Worm (Caenorhabditis elegans) whole organism, young adult: ENCODE measurements around the gene col-14.
A peak's percentile ranks its signal among the peaks of the same experiment; 100 is the strongest.

Source experiments
- B0336.3 ChIP-seq: fragments of 200-800 bp; sonication (Bioruptor generic); IDR thresholded peaks from 2 replicates; pipeline ENCODE4 v1.3.6; 2022; ENCODE audit warnings: missing genetic modification characterization, missing compliant biosample characterization
- F23B12.7 ChIP-seq: sonication (generic microtip); optimal IDR thresholded peaks from 2 replicates; lab custom pipeline; 2017; ENCODE audit warnings: missing genetic modification characterization, mild to moderate bottlenecking, missing compliant biosample characterization, antibody characterized with exemption, moderate library complexity; ENCODE audit not compliant: insufficient read depth
- F33H1.4 ChIP-seq: fragments of 200-800 bp; sonication (Bioruptor generic); IDR thresholded peaks from 2 replicates; pipeline ENCODE4 v1.3.6; 2022; ENCODE audit warnings: missing genetic modification reagents, missing genetic modification characterization, missing compliant biosample characterization
- F39B2.1 ChIP-seq: fragments of 200-800 bp; sonication (Bioruptor generic); IDR thresholded peaks from 2 replicates; pipeline ENCODE4 v1.3.6; 2022; ENCODE audit warnings: missing genetic modification reagents, missing genetic modification characterization, missing compliant biosample characterization
- F49E8.2 ChIP-seq: sonication (generic microtip); optimal IDR thresholded peaks from 3 replicates; lab custom pipeline; 2017; ENCODE audit warnings: missing genetic modification characterization, mild to moderate bottlenecking, missing compliant biosample characterization, antibody characterized with exemption, moderate library complexity; ENCODE audit not compliant: insufficient read depth
- F57A8.1 ChIP-seq: fragments of 200-800 bp; sonication (Bioruptor generic); optimal IDR thresholded peaks from 2 replicates; lab custom pipeline; 2018; ENCODE audit warnings: mild to moderate bottlenecking, missing genetic modification characterization, moderate library complexity, missing compliant biosample characterization
- K11D2.4 ChIP-seq: fragments of 200-800 bp; sonication (Bioruptor generic); IDR thresholded peaks from 2 replicates; pipeline ENCODE4 v1.3.6; 2022; ENCODE audit warnings: missing genetic modification reagents, missing genetic modification characterization, missing compliant biosample characterization
- K12H6.12 ChIP-seq: fragments of 200-800 bp; sonication (Bioruptor generic); optimal IDR thresholded peaks from 2 replicates; lab custom pipeline; 2018; ENCODE audit warnings: mild to moderate bottlenecking, missing genetic modification characterization, missing compliant biosample characterization
- Y53F4B.3 ChIP-seq: fragments of 200-800 bp; sonication (Bioruptor generic); IDR thresholded peaks from 2 replicates; pipeline ENCODE4 v1.3.6; 2022; ENCODE audit warnings: missing genetic modification reagents, missing genetic modification characterization, missing compliant biosample characterization
- Y53G8AR.9 ChIP-seq: fragments of 200-800 bp; sonication (Bioruptor generic); conservative IDR thresholded peaks from 2 replicates; pipeline ENCODE4 v1.3.6; 2022; ENCODE audit warnings: missing genetic modification reagents, missing genetic modification characterization, missing compliant biosample characterization
- Y67H2A.10 ChIP-seq: fragments of 200-800 bp; sonication (Bioruptor generic); conservative IDR thresholded peaks from 2 replicates; pipeline ENCODE4 v1.3.6; 2022; ENCODE audit warnings: missing genetic modification reagents, missing genetic modification characterization, missing compliant biosample characterization
- Y95B8A.8 ChIP-seq: fragments of 200-800 bp; sonication (Bioruptor generic); IDR thresholded peaks from 2 replicates; pipeline ENCODE4 v1.3.6; 2022; ENCODE audit warnings: missing genetic modification reagents, missing genetic modification characterization, missing compliant biosample characterization
- aptf-2 ChIP-seq: fragments of 200-800 bp; sonication (Bioruptor generic); conservative IDR thresholded peaks from 2 replicates; pipeline ENCODE4 v1.3.6; 2022; ENCODE audit warnings: missing genetic modification reagents, missing genetic modification characterization, missing compliant biosample characterization
- aptf-3 ChIP-seq: fragments of 200-800 bp; sonication (Bioruptor generic); IDR thresholded peaks from 2 replicates; pipeline ENCODE4 v1.3.6; 2022; ENCODE audit warnings: missing genetic modification characterization, missing compliant biosample characterization
- atf-7 ChIP-seq: sonication (generic microtip); optimal IDR thresholded peaks from 2 replicates; lab custom pipeline; 2017; ENCODE audit warnings: mild to moderate bottlenecking, missing genetic modification characterization, missing compliant biosample characterization
- athp-1 ChIP-seq: sonication (generic microtip); optimal IDR thresholded peaks from 2 replicates; lab custom pipeline; 2017; ENCODE audit warnings: mild to moderate bottlenecking, missing genetic modification characterization, missing compliant biosample characterization
- attf-3 ChIP-seq: fragments of 200-800 bp; sonication (Bioruptor generic); conservative IDR thresholded peaks from 2 replicates; pipeline ENCODE4 v1.3.6; 2022; ENCODE audit warnings: missing genetic modification reagents, missing genetic modification characterization, missing compliant biosample characterization
- attf-6 ChIP-seq: fragments of 200-800 bp; sonication (Bioruptor generic); IDR thresholded peaks from 2 replicates; pipeline ENCODE4 v1.3.6; 2022; ENCODE audit warnings: missing genetic modification reagents, missing genetic modification characterization, missing compliant biosample characterization
- ceh-100 ChIP-seq: fragments of 200-800 bp; sonication (Bioruptor generic); IDR thresholded peaks from 2 replicates; pipeline ENCODE4 v1.3.6; 2022; ENCODE audit warnings: missing genetic modification reagents, missing genetic modification characterization, missing compliant biosample characterization
- ceh-58 ChIP-seq: fragments of 200-800 bp; sonication (Bioruptor generic); IDR thresholded peaks from 2 replicates; pipeline ENCODE4 v1.3.6; 2022; ENCODE audit warnings: missing genetic modification characterization, missing compliant biosample characterization
- ceh-91 ChIP-seq: fragments of 200-800 bp; sonication (Bioruptor generic); IDR thresholded peaks from 2 replicates; pipeline ENCODE4 v1.3.6; 2022; ENCODE audit warnings: missing genetic modification reagents, missing genetic modification characterization, missing compliant biosample characterization
- dox-1 ChIP-seq: fragments of 200-800 bp; sonication (Bioruptor generic); IDR thresholded peaks from 2 replicates; pipeline ENCODE4 v1.3.6; 2022; ENCODE audit warnings: missing genetic modification reagents, missing genetic modification characterization, missing compliant biosample characterization
- dpl-1 ChIP-seq: fragments of 150-350 bp; optimal IDR thresholded peaks from 2 replicates; lab custom pipeline; 2014; ENCODE audit warnings: missing biosample characterization, missing genetic modification reagents, missing genetic modification characterization
- egl-18 ChIP-seq: fragments of 200-800 bp; sonication (Bioruptor generic); IDR thresholded peaks from 2 replicates; pipeline ENCODE4 v1.3.6; 2022; ENCODE audit warnings: missing genetic modification reagents, missing genetic modification characterization, missing compliant biosample characterization
- egrh-3 ChIP-seq: fragments of 200-800 bp; sonication (Bioruptor generic); IDR thresholded peaks from 2 replicates; pipeline ENCODE4 v1.3.6; 2022; ENCODE audit warnings: missing genetic modification reagents, missing genetic modification characterization, missing compliant biosample characterization
- ekl-4 ChIP-seq: fragments of 200-800 bp; sonication (Bioruptor generic); IDR thresholded peaks from 2 replicates; pipeline ENCODE4 v1.3.6; 2022; ENCODE audit warnings: missing genetic modification reagents, missing genetic modification characterization, missing compliant biosample characterization
- ets-4 ChIP-seq: fragments of 200-800 bp; sonication (Bioruptor generic); optimal IDR thresholded peaks from 2 replicates; lab custom pipeline; 2018; ENCODE audit warnings: mild to moderate bottlenecking, missing genetic modification characterization, missing compliant biosample characterization
- fkh-3 ChIP-seq: sonication (generic microtip); optimal IDR thresholded peaks from 2 replicates; lab custom pipeline; 2016; ENCODE audit warnings: mild to moderate bottlenecking, missing genetic modification characterization, missing compliant biosample characterization
- hrde-1 ChIP-seq: sonication (generic microtip); optimal IDR thresholded peaks from 2 replicates; lab custom pipeline; 2016; ENCODE audit warnings: missing genetic modification characterization, mild to moderate bottlenecking, missing compliant biosample characterization, moderate library complexity, missing genotype, missing genetic modification reagents, borderline replicate concordance
- lir-1 ChIP-seq: fragments of 200-800 bp; sonication (Bioruptor generic); conservative IDR thresholded peaks from 2 replicates; pipeline ENCODE4 v1.3.6; 2022; ENCODE audit warnings: missing genetic modification reagents, missing genetic modification characterization, missing compliant biosample characterization
- madf-3 ChIP-seq: fragments of 200-800 bp; sonication (Bioruptor generic); IDR thresholded peaks from 2 replicates; pipeline ENCODE4 v1.3.6; 2022; ENCODE audit warnings: missing genetic modification reagents, missing genetic modification characterization, missing compliant biosample characterization
- madf-6 ChIP-seq: fragments of 200-800 bp; sonication (Bioruptor generic); IDR thresholded peaks from 2 replicates; pipeline ENCODE4 v1.3.6; 2022; ENCODE audit warnings: missing genetic modification reagents, missing genetic modification characterization, missing compliant biosample characterization
- mcd-1 ChIP-seq: fragments of 200-800 bp; sonication (Bioruptor generic); IDR thresholded peaks from 2 replicates; pipeline ENCODE4 v1.3.6; 2022; ENCODE audit warnings: missing genetic modification reagents, missing genetic modification characterization, missing compliant biosample characterization
- nfya-2 ChIP-seq: fragments of 200-800 bp; sonication (Bioruptor generic); IDR thresholded peaks from 2 replicates; pipeline ENCODE4 v1.3.6; 2022; ENCODE audit warnings: missing genetic modification reagents, missing genetic modification characterization, missing compliant biosample characterization
- nfyb-1 ChIP-seq: fragments of 200-800 bp; sonication (Bioruptor generic); IDR thresholded peaks from 2 replicates; pipeline ENCODE4 v1.3.6; 2022; ENCODE audit warnings: missing genetic modification reagents, missing genetic modification characterization, missing compliant biosample characterization
- nhr-27 ChIP-seq: fragments of 200-800 bp; sonication (Bioruptor generic); optimal IDR thresholded peaks from 2 replicates; lab custom pipeline; 2018; ENCODE audit warnings: mild to moderate bottlenecking, missing genetic modification characterization, moderate library complexity, missing compliant biosample characterization
- nhr-90 ChIP-seq: sonication (generic microtip); optimal IDR thresholded peaks from 2 replicates; lab custom pipeline; 2016; ENCODE audit warnings: missing genotype, mild to moderate bottlenecking, missing genetic modification characterization, missing compliant biosample characterization
- pbrm-1 ChIP-seq: fragments of 200-800 bp; sonication (Bioruptor generic); IDR thresholded peaks from 2 replicates; pipeline ENCODE4 v1.3.6; 2022; ENCODE audit warnings: missing genetic modification reagents, missing genetic modification characterization, missing compliant biosample characterization
- pha-4 ChIP-seq: fragments of 150-350 bp; sonication (generic microtip); optimal IDR thresholded peaks from 2 replicates; lab custom pipeline; 2014; ENCODE audit warnings: missing biosample characterization, missing genetic modification reagents, missing genetic modification characterization
- repo-1 ChIP-seq: sonication (generic microtip); optimal IDR thresholded peaks from 2 replicates; lab custom pipeline; 2017; ENCODE audit warnings: mild to moderate bottlenecking, missing genetic modification characterization, missing compliant biosample characterization
- sdz-38 ChIP-seq: sonication (generic microtip); optimal IDR thresholded peaks from 2 replicates; lab custom pipeline; 2016; ENCODE audit warnings: missing genotype, missing genetic modification characterization, missing compliant biosample characterization
- sea-2 ChIP-seq: fragments of 200-800 bp; sonication (Bioruptor generic); IDR thresholded peaks from 2 replicates; pipeline ENCODE4 v1.3.6; 2022; ENCODE audit warnings: missing genetic modification characterization, missing compliant biosample characterization
- snpc-1.1 ChIP-seq: sonication (generic microtip); optimal IDR thresholded peaks from 2 replicates; lab custom pipeline; 2017; ENCODE audit warnings: missing genetic modification characterization, mild to moderate bottlenecking, missing compliant biosample characterization, antibody characterized with exemption, moderate library complexity, missing genotype, missing genetic modification reagents; ENCODE audit not compliant: insufficient read depth
- snpc-1.3 ChIP-seq: sonication (generic microtip); optimal IDR thresholded peaks from 2 replicates; lab custom pipeline; 2017; ENCODE audit warnings: missing genetic modification characterization, mild to moderate bottlenecking, missing compliant biosample characterization, antibody characterized with exemption, moderate library complexity, missing genotype, missing genetic modification reagents; ENCODE audit not compliant: insufficient read depth
- sptf-2 ChIP-seq: fragments of 200-800 bp; sonication (Bioruptor generic); optimal IDR thresholded peaks from 2 replicates; lab custom pipeline; 2018; ENCODE audit warnings: mild to moderate bottlenecking, missing genetic modification characterization, missing compliant biosample characterization
- tbp1 ChIP-seq: fragments of 200-800 bp; sonication (Bioruptor generic); optimal IDR thresholded peaks from 2 replicates; lab custom pipeline; 2018; ENCODE audit warnings: mild to moderate bottlenecking, missing genetic modification characterization, missing compliant biosample characterization
- unc-130 ChIP-seq: sonication (generic microtip); optimal IDR thresholded peaks from 2 replicates; lab custom pipeline; 2016; ENCODE audit warnings: missing genetic modification reagents, missing genetic modification characterization, missing compliant biosample characterization
- zim-3 ChIP-seq: sonication (generic microtip); optimal IDR thresholded peaks from 2 replicates; lab custom pipeline; 2017; ENCODE audit warnings: mild to moderate bottlenecking, missing genetic modification characterization, moderate library complexity, missing compliant biosample characterization

Gene col-14

DNA sequence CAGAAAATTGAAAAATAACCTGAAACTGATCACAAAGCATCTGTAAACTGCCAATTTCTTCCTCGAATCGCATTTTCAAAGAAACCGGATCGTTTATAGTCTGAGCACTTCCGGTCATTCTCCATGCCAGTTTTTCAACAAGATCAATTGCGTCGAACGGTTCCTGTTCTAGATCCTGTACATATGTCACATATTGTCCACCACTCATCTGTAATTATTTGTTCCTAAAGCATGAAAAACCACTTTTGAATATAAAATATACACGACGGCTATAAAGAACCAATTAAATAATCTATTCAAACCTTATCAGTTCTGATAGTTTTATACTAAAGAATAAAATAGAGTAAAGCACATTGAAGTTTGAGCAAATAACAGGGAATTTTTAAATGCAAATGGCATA, 29.1 kb downstream of the col-14 start, which contains the start of gene sec-10 (continued):
- TF ChIP-seq atf-7 (tag; lab: Kevin White, UChicago) (peak; percentile 16), sptf-2 (no peak), repo-1 (tag; lab: Kevin White, UChicago) (peak; percentile 12), aptf-3 (GFP tag; lab: Robert Waterston, UW) (no peak), Y53F4B.3 (GFP tag; lab: Robert Waterston, UW) (no peak), ekl-4 (GFP tag; lab: Robert Waterston, UW) (no peak), F57A8.1 (GFP tag; lab: Kevin White, UChicago) (no peak), B0336.3 (peak; percentile 72; the same call in 1 of the 2 replicates), nhr-27 (no peak), fkh-3 (tag; lab: Kevin White, UChicago) (no peak), mcd-1 (GFP tag; lab: Robert Waterston, UW) (peak; percentile 35; the same call in 1 of the 2 replicates), athp-1 (peak; percentile 73), egrh-3 (GFP tag; lab: Robert Waterston, UW) (no peak), pbrm-1 (GFP tag; lab: Robert Waterston, UW) (0 out of 2 replicates have a peak, but pooled peaks have one; percentile 35), Y95B8A.8 (GFP tag; lab: Robert Waterston, UW) (no peak), F49E8.2 (tag; lab: Kevin White, UChicago) (no peak), ceh-91 (GFP tag; lab: Robert Waterston, UW) (no peak), madf-6 (peak; percentile 16; the same call in 1 of the 2 replicates), pha-4 (tag; lab: Kevin White, UChicago) (no peak), tbp1 (GFP tag; lab: Kevin White, UChicago) (peak; percentile 19), ets-4 (GFP tag; lab: Kevin White, UChicago) (no peak), sdz-38 (tag; lab: Kevin White, UChicago) (no peak), Y67H2A.10 (no peak), nfyb-1 (GFP tag; lab: Robert Waterston, UW) (no peak), F23B12.7 (tag; lab: Kevin White, UChicago) (no peak), K11D2.4 (GFP tag; lab: Robert Waterston, UW) (no peak), dox-1 (GFP tag; lab: Robert Waterston, UW) (no peak), snpc-1.1 (tag; lab: Kevin White, UChicago) (no peak), dpl-1 (GFP tag; lab: Kevin White, UChicago) (no peak), hrde-1 (no peak), aptf-2 (no peak), K12H6.12 (tag; lab: Kevin White, UChicago) (no peak), Y53G8AR.9 (GFP tag; lab: Robert Waterston, UW) (peak; percentile 87), madf-3 (GFP tag; lab: Robert Waterston, UW) (0 out of 2 replicates have a peak, but pooled peaks have one; percentile 40), attf-3 (GFP tag; lab: Robert Waterston, UW) (no peak), nhr-90 (tag; lab: Kevin White, UChicago) (no peak), unc-130 (GFP tag; lab: Kevin White, UChicago) (no peak), ceh-58 (GFP tag; lab: Robert Waterston, UW) (no peak), snpc-1.3 (tag; lab: Kevin White, UChicago) (no peak), attf-6 (GFP tag; lab: Robert Waterston, UW) (no peak), ceh-100 (no peak), nfya-2 (GFP tag; lab: Robert Waterston, UW) (no peak), egl-18 (GFP tag; lab: Robert Waterston, UW) (no peak), zim-3 (tag; lab: Kevin White, UChicago) (no peak), F39B2.1 (GFP tag; lab: Robert Waterston, UW) (no peak), F33H1.4 (GFP tag; lab: Robert Waterston, UW) (no peak), lir-1 (no peak), sea-2 (GFP tag; lab: Robert Waterston, UW) (no peak)
